Worm (Caenorhabditis elegans): ENCODE results near the gene sqt-1.

ce11 chrII:11336163-11336562 is 1.5 kb downstream of the sqt-1 start:
- TF ChIP-seq B0336.3 (GFP tag; IDR thresholded peaks at IDR 0.05) (no peak), F39B2.1 (GFP tag; IDR thresholded peaks at IDR 0.05) (no peak), C17E4.6 (GFP tag; IDR thresholded peaks at IDR 0.05) (no peak), nfya-1 (tag; optimal IDR thresholded peaks at IDR 0.05; ENCODE audit: borderline replicate concordance, insufficient read depth) (no peak), ZK185.1 (tag; optimal IDR thresholded peaks at IDR 0.05; ENCODE audit: poor library complexity, severe bottlenecking) (no peak), unc-62 (GFP tag; optimal IDR thresholded peaks at IDR 0.05) (no peak), lin-35 (GFP tag; optimal IDR thresholded peaks at IDR 0.05) (no peak), pha-4 (tag; optimal IDR thresholded peaks at IDR 0.05) (no peak), F23B12.7 (tag; optimal IDR thresholded peaks at IDR 0.05; ENCODE audit: insufficient read depth) (no peak)

Data from whole organism, young adult.